Fruit fly (Drosophila melanogaster) whole organism, prepupa: ENCODE results near the gene Pstk.

Source experiments
- Blimp-1 ChIP-seq: fragments of 200-800 bp; sonication (Bioruptor generic); optimal IDR thresholded peaks from 3 replicates; lab custom pipeline; 2017; ENCODE audit warnings: missing biosample characterization, missing genetic modification characterization, mild to moderate bottlenecking, moderate library complexity, missing genetic modification reagents
- CG11294 ChIP-seq: fragments of 200-800 bp; sonication (Bioruptor generic); IDR thresholded peaks from 2 replicates; pipeline ENCODE4 v1.3.6; 2022; ENCODE audit warnings: missing biosample characterization, missing genetic modification characterization
- CG11902 ChIP-seq: fragments of 200-800 bp; sonication (Bioruptor generic); optimal IDR thresholded peaks from 3 replicates; lab custom pipeline; 2016; ENCODE audit warnings: missing biosample characterization, missing genetic modification characterization
- CG15336 ChIP-seq: fragments of 200-800 bp; sonication (Bioruptor generic); IDR thresholded peaks from 2 replicates; pipeline ENCODE4 v1.3.6; 2022; ENCODE audit warnings: missing biosample characterization, missing genetic modification characterization
- CG1621 ChIP-seq: fragments of 200-800 bp; sonication (Bioruptor generic); optimal IDR thresholded peaks from 3 replicates; lab custom pipeline; 2018; ENCODE audit warnings: missing biosample characterization, mild to moderate bottlenecking, missing genetic modification characterization
- CG16779 ChIP-seq: fragments of 200-800 bp; sonication (Bioruptor generic); optimal IDR thresholded peaks from 3 replicates; lab custom pipeline; 2017; ENCODE audit warnings: missing biosample characterization, mild to moderate bottlenecking, missing genetic modification characterization
- CG3032 ChIP-seq: fragments of 200-800 bp; optimal IDR thresholded peaks from 2 replicates; lab custom pipeline; 2019; ENCODE audit warnings: missing biosample characterization, mild to moderate bottlenecking, missing genetic modification characterization, moderate library complexity
- CG31627 ChIP-seq: fragments of 200-800 bp; sonication (Bioruptor generic); optimal IDR thresholded peaks from 3 replicates; lab custom pipeline; 2016; ENCODE audit warnings: missing biosample characterization, missing genetic modification characterization
- CG34406 ChIP-seq: fragments of 200-800 bp; sonication (Bioruptor generic); optimal IDR thresholded peaks from 3 replicates; lab custom pipeline; 2016; ENCODE audit warnings: missing biosample characterization, missing genetic modification characterization
- CG3919 ChIP-seq: fragments of 200-800 bp; sonication (Bioruptor generic); optimal IDR thresholded peaks from 3 replicates; lab custom pipeline; 2016; ENCODE audit warnings: missing biosample characterization, missing genetic modification characterization
- CG4318 ChIP-seq: fragments of 200-800 bp; sonication (Bioruptor generic); optimal IDR thresholded peaks from 3 replicates; lab custom pipeline; 2017; ENCODE audit warnings: missing biosample characterization, mild to moderate bottlenecking, missing genetic modification characterization
- CG6163 ChIP-seq: fragments of 200-800 bp; sonication (Bioruptor generic); IDR thresholded peaks from 3 replicates; pipeline ENCODE4 v1.3.6; 2022; ENCODE audit warnings: missing biosample characterization, missing genetic modification characterization
- CG6808 ChIP-seq: fragments of 200-800 bp; sonication (Bioruptor generic); optimal IDR thresholded peaks from 3 replicates; lab custom pipeline; 2017; ENCODE audit warnings: missing biosample characterization, missing genetic modification characterization, mild to moderate bottlenecking, moderate library complexity, missing genetic modification reagents
- CG6854 ChIP-seq: fragments of 200-800 bp; sonication (Bioruptor generic); optimal IDR thresholded peaks from 2 replicates; lab custom pipeline; 2017; ENCODE audit warnings: missing biosample characterization, mild to moderate bottlenecking, missing genetic modification characterization
- CG7368 ChIP-seq: fragments of 200-800 bp; sonication (Bioruptor generic); optimal IDR thresholded peaks from 3 replicates; lab custom pipeline; 2016; ENCODE audit warnings: missing biosample characterization, missing genetic modification characterization
- CG8119 ChIP-seq: fragments of 200-800 bp; sonication (Bioruptor generic); IDR thresholded peaks from 3 replicates; pipeline ENCODE4 v1.3.6; 2022; ENCODE audit warnings: missing biosample characterization, missing genetic modification characterization
- Eip75B ChIP-seq: fragments of 200-800 bp; sonication (Bioruptor generic); optimal IDR thresholded peaks from 3 replicates; lab custom pipeline; 2016; ENCODE audit warnings: missing biosample characterization, missing genetic modification characterization
- Eip78C ChIP-seq: fragments of 200-800 bp; sonication (Bioruptor generic); peaks from one replicate; lab custom pipeline; 2016; ENCODE audit warnings: missing biosample characterization, missing genetic modification characterization
- Ets21C ChIP-seq: fragments of 200-800 bp; sonication (Bioruptor generic); optimal IDR thresholded peaks from 3 replicates; lab custom pipeline; 2016; ENCODE audit warnings: missing biosample characterization, missing genetic modification characterization
- Gug ChIP-seq: fragments of 200-800 bp; sonication (Bioruptor generic); IDR thresholded peaks from 2 replicates; pipeline ENCODE4 v1.3.6; 2022; ENCODE audit warnings: missing biosample characterization, missing genetic modification characterization
- Hr4 ChIP-seq: fragments of 200-800 bp; sonication (Bioruptor generic); optimal IDR thresholded peaks from 3 replicates; lab custom pipeline; 2016; ENCODE audit warnings: missing biosample characterization, missing genetic modification characterization
- Lpt ChIP-seq: fragments of 200-800 bp; sonication (Bioruptor generic); optimal IDR thresholded peaks from 3 replicates; lab custom pipeline; 2016; ENCODE audit warnings: missing biosample characterization, missing genetic modification characterization
- OdsH ChIP-seq: fragments of 200-800 bp; sonication (Bioruptor generic); optimal IDR thresholded peaks from 3 replicates; lab custom pipeline; 2016; ENCODE audit warnings: missing biosample characterization, missing genetic modification characterization
- Smox ChIP-seq: fragments of 200-800 bp; sonication (Bioruptor generic); optimal IDR thresholded peaks from 3 replicates; lab custom pipeline; 2016; ENCODE audit warnings: missing biosample characterization, missing genetic modification characterization
- Sox14 ChIP-seq: fragments of 200-800 bp; sonication (Bioruptor generic); optimal IDR thresholded peaks from 3 replicates; lab custom pipeline; 2016; ENCODE audit warnings: missing biosample characterization, missing genetic modification characterization
- achi ChIP-seq: fragments of 200-800 bp; sonication (Bioruptor generic); optimal IDR thresholded peaks from 3 replicates; lab custom pipeline; 2016; ENCODE audit warnings: missing biosample characterization, missing genetic modification characterization
- acj6 ChIP-seq: fragments of 200-800 bp; sonication (Bioruptor generic); optimal IDR thresholded peaks from 3 replicates; lab custom pipeline; 2016; ENCODE audit warnings: missing biosample characterization, missing genetic modification characterization
- cyc ChIP-seq: fragments of 200-800 bp; sonication (Bioruptor generic); optimal IDR thresholded peaks from 3 replicates; lab custom pipeline; 2016; ENCODE audit warnings: missing biosample characterization, missing genetic modification characterization
- dsx ChIP-seq: fragments of 200-800 bp; optimal IDR thresholded peaks from 3 replicates; lab custom pipeline; 2019; ENCODE audit warnings: missing biosample characterization, mild to moderate bottlenecking, missing genetic modification characterization, moderate library complexity; ENCODE audit not compliant: poor library complexity, severe bottlenecking
- eg ChIP-seq: fragments of 200-800 bp; sonication (Bioruptor generic); IDR thresholded peaks from 3 replicates; pipeline ENCODE4 v1.3.6; 2022; ENCODE audit warnings: missing biosample characterization, missing genetic modification characterization
- esn ChIP-seq: fragments of 200-800 bp; sonication (Bioruptor generic); optimal IDR thresholded peaks from 2 replicates; lab custom pipeline; 2016; ENCODE audit warnings: missing biosample characterization, mild to moderate bottlenecking, missing genetic modification characterization, moderate library complexity
- fd85E ChIP-seq: fragments of 200-800 bp; sonication (Bioruptor generic); optimal IDR thresholded peaks from 3 replicates; lab custom pipeline; 2016; ENCODE audit warnings: missing biosample characterization, missing genetic modification characterization
- fkh ChIP-seq: fragments of 200-800 bp; sonication (Bioruptor generic); optimal IDR thresholded peaks from 3 replicates; lab custom pipeline; 2017; ENCODE audit warnings: missing biosample characterization, mild to moderate bottlenecking, missing genetic modification characterization, moderate library complexity
- lz ChIP-seq: fragments of 200-800 bp; sonication (Bioruptor generic); optimal IDR thresholded peaks from 3 replicates; lab custom pipeline; 2016; ENCODE audit warnings: missing biosample characterization, missing genetic modification characterization
- net ChIP-seq: fragments of 200-800 bp; sonication (Bioruptor generic); optimal IDR thresholded peaks from 3 replicates; lab custom pipeline; 2016; ENCODE audit warnings: missing biosample characterization, missing genetic modification characterization
- spab ChIP-seq: fragments of 200-800 bp; sonication (Bioruptor generic); optimal IDR thresholded peaks from 2 replicates; lab custom pipeline; 2017; ENCODE audit warnings: missing biosample characterization, mild to moderate bottlenecking, missing genetic modification characterization, missing genetic modification reagents
- ss ChIP-seq, 2 experiments: fragments of 200-800 bp; sonication (Bioruptor generic); optimal IDR thresholded peaks; 2 replicates in 1 of 2; 3 replicates in 1 of 2; lab custom pipeline; 2017 to 2018; ENCODE audit warnings: mild to moderate bottlenecking in 2 of 2, missing biosample characterization in 2 of 2, missing genetic modification characterization in 2 of 2, moderate library complexity in 1 of 2
- svp ChIP-seq: fragments of 200-800 bp; sonication (Bioruptor generic); peaks from one replicate; lab custom pipeline; 2016; ENCODE audit warnings: missing biosample characterization, missing genetic modification characterization
- topi ChIP-seq: fragments of 200-800 bp; sonication (Bioruptor generic); optimal IDR thresholded peaks from 3 replicates; lab custom pipeline; 2016; ENCODE audit warnings: missing biosample characterization, missing genetic modification characterization
- vri ChIP-seq: fragments of 200-800 bp; sonication (Bioruptor generic); optimal IDR thresholded peaks from 3 replicates; lab custom pipeline; 2016; ENCODE audit warnings: missing biosample characterization, mild to moderate bottlenecking, missing genetic modification characterization

The Pstk gene

dm6 chrX:19640707-19641248 is 22.4 kb upstream of the Pstk start:
- TF ChIP-seq achi (GFP tag; lab: Kevin White, UChicago) (no peak), CG3919 (GFP tag; lab: Kevin White, UChicago) (no peak), Eip78C (GFP tag; lab: Kevin White, UChicago) (peak; percentile 68), ss (GFP tag; optimal IDR thresholded peaks at IDR 0.05; lab: Kevin White, UChicago) (peak in 1 of 2 experiments; percentile 20)

DNA sequence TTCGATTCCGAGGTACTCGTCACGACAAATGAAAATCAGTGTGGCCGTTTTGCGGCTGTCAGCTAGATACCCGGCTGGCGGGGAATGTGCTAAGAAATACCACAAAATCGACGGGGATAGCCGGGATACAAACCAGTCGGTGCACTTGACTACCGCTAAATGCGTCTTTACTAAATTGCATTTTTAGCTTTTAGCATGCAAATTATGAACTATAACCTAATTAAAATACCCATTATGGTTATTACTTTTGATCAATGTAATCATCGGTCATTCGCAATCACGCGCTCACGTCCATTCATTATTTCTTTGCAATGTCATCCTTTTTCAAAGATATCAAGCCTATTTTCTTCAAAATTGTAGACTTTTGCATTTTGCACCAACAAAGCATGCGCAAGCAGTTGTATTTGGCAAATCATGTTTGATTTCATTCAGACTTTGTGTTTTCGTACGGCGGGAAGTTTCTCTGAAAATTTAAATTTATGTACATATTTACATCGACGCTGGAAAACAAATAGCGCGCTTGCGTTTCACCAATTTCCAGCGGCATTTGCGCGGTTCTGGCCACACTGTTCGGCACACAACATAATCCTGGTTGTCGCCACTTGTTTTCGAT is 20.1 kb upstream of the Pstk start, which contains the start of gene Rcd-1:
Gene Rcd-1 (plus strand): TSS at position 440 of the 613 bp plus-strand sequence.
- TF ChIP-seq fkh (GFP tag; lab: Kevin White, UChicago) (peak; percentile 90), OdsH (no peak), ss (GFP tag; optimal IDR thresholded peaks at IDR 0.05; lab: Kevin White, UChicago) (peak in 1 of 2 experiments; percentile 12), Eip78C (GFP tag; lab: Kevin White, UChicago) (peak; percentile 68)

DNA sequence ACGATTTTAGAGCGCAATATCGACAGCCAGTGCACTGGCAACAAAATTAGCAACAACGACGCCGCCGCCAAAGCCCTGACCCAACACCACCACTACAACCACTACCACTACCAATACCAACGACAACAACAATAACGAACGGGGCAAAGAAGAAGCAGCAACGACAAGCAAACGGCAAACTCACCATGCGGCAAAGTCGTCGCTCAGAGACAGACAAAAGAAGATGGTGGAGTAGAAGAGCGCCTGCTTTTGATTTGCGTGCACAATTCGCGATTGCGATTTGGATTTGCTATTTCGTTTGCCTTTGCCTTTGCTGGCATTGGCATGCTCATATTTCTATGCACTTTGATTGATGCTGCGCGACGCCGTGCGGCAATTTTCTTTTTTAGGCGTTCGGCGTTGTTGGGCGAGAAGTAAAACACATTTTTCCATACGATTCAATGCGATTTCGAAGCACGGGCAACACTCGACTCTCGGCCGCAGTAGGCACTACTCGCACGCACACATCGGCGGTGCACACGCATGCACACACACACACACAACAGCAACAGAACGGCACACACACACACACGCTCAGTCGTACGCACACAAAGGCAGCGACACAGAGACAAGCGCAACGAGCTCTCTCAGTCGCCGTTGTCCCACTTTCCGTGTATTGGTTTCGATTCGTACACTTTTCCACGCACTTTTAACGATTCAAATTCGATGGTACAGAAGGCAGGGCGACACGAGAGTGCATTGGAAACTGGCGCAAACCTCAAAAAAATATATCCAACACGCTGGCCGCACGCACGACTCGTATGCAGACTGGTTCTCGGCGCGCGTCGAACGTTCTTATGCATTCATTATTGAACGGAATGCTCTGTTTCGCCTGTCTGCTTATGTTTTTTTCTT is 19.3 kb upstream of the Pstk start:
- TF ChIP-seq CG16779 (tag; lab: Kevin White, UChicago) (peak; percentile 30), ss (GFP tag; optimal IDR thresholded peaks at IDR 0.05; lab: Kevin White, UChicago) (peak in 1 of 2 experiments; percentile 1), net (GFP tag; lab: Kevin White, UChicago) (peak; percentile 14), CG7368 (GFP tag; lab: Kevin White, UChicago) (no peak), CG8119 (GFP tag; lab: Robert Waterston, UW) (0 out of 3 replicates have a peak, but pooled peaks have one; percentile 18), acj6 (GFP tag; lab: Kevin White, UChicago) (no peak), Eip75B (peak; percentile 19), Hr4 (no peak), eg (GFP tag; lab: Robert Waterston, UW) (0 out of 3 replicates have a peak, but pooled peaks have one; percentile 6), Ets21C (GFP tag; lab: Kevin White, UChicago) (no peak), CG6808 (GFP tag; lab: Kevin White, UChicago) (peak; percentile 15), Eip78C (GFP tag; lab: Kevin White, UChicago) (peak; percentile 59), Sox14 (GFP tag; lab: Kevin White, UChicago) (no peak), CG6163 (peak; percentile 16; the same call in 1 of the 3 replicates), vri (GFP tag; lab: Kevin White, UChicago) (no peak), achi (GFP tag; lab: Kevin White, UChicago) (no peak), CG4318 (GFP tag; lab: Kevin White, UChicago) (no peak), topi (GFP tag; lab: Kevin White, UChicago) (no peak), spab (no peak)
- TF ChIP-seq, all 60 proteins: peak for 9

DNA sequence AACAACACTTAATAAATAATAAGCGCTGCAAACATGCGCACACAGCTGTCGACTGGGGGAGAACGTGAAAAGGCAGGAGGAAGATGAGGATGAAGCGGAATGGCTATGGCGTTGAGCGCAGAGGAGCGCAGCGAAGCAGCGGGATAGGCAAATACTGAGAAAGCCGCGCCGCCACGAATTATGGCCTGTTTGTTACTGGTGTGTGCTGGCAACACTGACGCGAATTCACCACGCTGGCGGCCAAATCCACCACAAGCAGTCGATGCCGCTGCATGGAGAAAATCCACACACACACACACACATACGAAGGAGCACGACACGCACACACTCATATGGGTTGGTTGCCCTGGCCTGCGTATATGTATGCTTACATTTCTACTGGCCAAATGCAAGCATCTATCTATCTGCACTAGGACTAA is 18.7 kb upstream of the Pstk start:
- TF ChIP-seq CG6163 (peak; percentile 48; the same call in 2 of the 3 replicates), esn (GFP tag; lab: Kevin White, UChicago) (peak; percentile 31), Eip78C (GFP tag; lab: Kevin White, UChicago) (peak; percentile 57), Lpt (GFP tag; lab: Kevin White, UChicago) (no peak), vri (GFP tag; lab: Kevin White, UChicago) (peak; percentile 35), cyc (GFP tag; lab: Kevin White, UChicago) (peak; percentile 8), svp (GFP tag; lab: Kevin White, UChicago) (no peak), CG3919 (GFP tag; lab: Kevin White, UChicago) (peak; percentile 13), Hr4 (no peak), net (GFP tag; lab: Kevin White, UChicago) (peak; percentile 43), CG15336 (GFP tag; lab: Robert Waterston, UW) (0 out of 2 replicates have a peak, but pooled peaks have one; percentile 12), fkh (GFP tag; lab: Kevin White, UChicago) (peak; percentile 30), Blimp-1 (GFP tag; lab: Kevin White, UChicago) (no peak), CG6854 (peak; percentile 22), CG3032 (tag; lab: Kevin White, UChicago) (peak; percentile 6), CG31627 (GFP tag; lab: Kevin White, UChicago) (no peak), dsx (GFP tag; lab: Kevin White, UChicago) (no peak), topi (GFP tag; lab: Kevin White, UChicago) (peak; percentile 3), CG34406 (no peak), Smox (GFP tag; lab: Kevin White, UChicago) (no peak), CG7368 (GFP tag; lab: Kevin White, UChicago) (no peak), CG1621 (tag; lab: Kevin White, UChicago) (peak; percentile 30), Gug (no peak), CG11902 (GFP tag; lab: Kevin White, UChicago) (no peak), fd85E (GFP tag; lab: Kevin White, UChicago) (no peak), CG11294 (no peak), ss (GFP tag; optimal IDR thresholded peaks at IDR 0.05; lab: Kevin White, UChicago) (peak; percentile 16 to 58), lz (GFP tag; lab: Kevin White, UChicago) (peak; percentile 16)
